Worm (Caenorhabditis elegans) whole organism, early embryonic: ENCODE measurements around the gene srh-220.

Experiments used
- B0310.2 ChIP-seq: sonication (generic microtip); optimal IDR thresholded peaks from 2 replicates; lab custom pipeline; 2016; ENCODE audit warnings: mild to moderate bottlenecking, missing genetic modification characterization, missing compliant biosample characterization
- F13C5.2 ChIP-seq: sonication (generic microtip); optimal IDR thresholded peaks from 2 replicates; lab custom pipeline; 2017; ENCODE audit warnings: mild to moderate bottlenecking, missing genetic modification characterization, inconsistent platforms, missing compliant biosample characterization
- aly-1 ChIP-seq: sonication (generic microtip); optimal IDR thresholded peaks from 2 replicates; lab custom pipeline; 2016; ENCODE audit warnings: missing genetic modification characterization, missing compliant biosample characterization
- ama-1 ChIP-seq: fragments of 150-350 bp; optimal IDR thresholded peaks from 2 replicates; lab custom pipeline; 2014
- ceh-13 ChIP-seq: fragments of 200-800 bp; sonication (Bioruptor generic); optimal IDR thresholded peaks from 2 replicates; lab custom pipeline; 2018; ENCODE audit warnings: mild to moderate bottlenecking, missing genetic modification characterization, missing compliant biosample characterization
- ceh-36 ChIP-seq: sonication (generic microtip); optimal IDR thresholded peaks from 2 replicates; lab custom pipeline; 2016; ENCODE audit warnings: missing genetic modification characterization, inconsistent platforms, missing compliant biosample characterization
- ets-7 ChIP-seq: sonication (generic microtip); optimal IDR thresholded peaks from 2 replicates; lab custom pipeline; 2016; ENCODE audit warnings: missing genotype, missing genetic modification characterization, missing compliant biosample characterization
- flt-1 ChIP-seq: fragments of 200-800 bp; sonication (Bioruptor generic); IDR thresholded peaks from 2 replicates; pipeline ENCODE4 v1.3.6; 2022; ENCODE audit warnings: missing genetic modification characterization, missing compliant biosample characterization
- hmbx-1 ChIP-seq: sonication (generic microtip); optimal IDR thresholded peaks from 2 replicates; lab custom pipeline; 2016; ENCODE audit warnings: mild to moderate bottlenecking, missing genetic modification characterization, missing compliant biosample characterization
- hmg-4 ChIP-seq: fragments of 200-800 bp; sonication (Bioruptor generic); optimal IDR thresholded peaks from 2 replicates; lab custom pipeline; 2018; ENCODE audit warnings: mild to moderate bottlenecking, missing genetic modification characterization, missing compliant biosample characterization
- hnd-1 ChIP-seq: sonication (generic microtip); optimal IDR thresholded peaks from 2 replicates; lab custom pipeline; 2016; ENCODE audit warnings: missing genetic modification characterization, missing compliant biosample characterization
- pes-1 ChIP-seq: fragments of 200-800 bp; sonication (Bioruptor generic); IDR thresholded peaks from 2 replicates; pipeline ENCODE4 v1.3.6; 2022; ENCODE audit warnings: missing genetic modification reagents, missing genetic modification characterization, missing compliant biosample characterization
- scrt-1 ChIP-seq: fragments of 200-800 bp; sonication (Bioruptor generic); IDR thresholded peaks from 2 replicates; pipeline ENCODE4 v1.3.6; 2022; ENCODE audit warnings: missing genetic modification characterization, missing compliant biosample characterization
- sea-1 ChIP-seq: fragments of 200-800 bp; sonication (Bioruptor generic); conservative IDR thresholded peaks from 2 replicates; pipeline ENCODE4 v1.3.6; 2022; ENCODE audit warnings: missing genetic modification characterization, missing compliant biosample characterization
- tbx-11 ChIP-seq: fragments of 200-800 bp; sonication (Bioruptor generic); IDR thresholded peaks from 2 replicates; pipeline ENCODE4 v1.3.6; 2022; ENCODE audit warnings: missing genetic modification characterization, missing compliant biosample characterization
- tbx-37 ChIP-seq: fragments of 200-800 bp; sonication (Bioruptor generic); conservative IDR thresholded peaks from 2 replicates; pipeline ENCODE4 v1.3.6; 2022; ENCODE audit warnings: missing genetic modification reagents, missing genetic modification characterization, missing compliant biosample characterization
- tra-4 ChIP-seq: sonication (generic microtip); optimal IDR thresholded peaks from 2 replicates; lab custom pipeline; 2017; ENCODE audit warnings: missing genetic modification characterization, missing compliant biosample characterization

srh-220 gene

ce11 chrIV:4008440-4008839 is 30.6 kb upstream of the srh-220 start:
- TF ChIP-seq tbx-37 (GFP tag; lab: Robert Waterston, UW) (no peak), ets-7 (tag; lab: Kevin White, UChicago) (no peak), hnd-1 (tag; lab: Kevin White, UChicago) (no peak), pes-1 (no peak), tra-4 (tag; lab: Kevin White, UChicago) (no peak), flt-1 (no peak), F13C5.2 (tag; lab: Kevin White, UChicago) (no peak), sea-1 (no peak), ama-1 (lab: Kevin White, UChicago) (no peak), ceh-36 (no peak), hmg-4 (GFP tag; lab: Kevin White, UChicago) (no peak), ceh-13 (GFP tag; lab: Kevin White, UChicago) (no peak), tbx-11 (GFP tag; lab: Robert Waterston, UW) (no peak), hmbx-1 (no peak), aly-1 (tag; lab: Kevin White, UChicago) (no peak), B0310.2 (tag; lab: Kevin White, UChicago) (no peak), scrt-1 (GFP tag; lab: Robert Waterston, UW) (no peak)

DNA sequence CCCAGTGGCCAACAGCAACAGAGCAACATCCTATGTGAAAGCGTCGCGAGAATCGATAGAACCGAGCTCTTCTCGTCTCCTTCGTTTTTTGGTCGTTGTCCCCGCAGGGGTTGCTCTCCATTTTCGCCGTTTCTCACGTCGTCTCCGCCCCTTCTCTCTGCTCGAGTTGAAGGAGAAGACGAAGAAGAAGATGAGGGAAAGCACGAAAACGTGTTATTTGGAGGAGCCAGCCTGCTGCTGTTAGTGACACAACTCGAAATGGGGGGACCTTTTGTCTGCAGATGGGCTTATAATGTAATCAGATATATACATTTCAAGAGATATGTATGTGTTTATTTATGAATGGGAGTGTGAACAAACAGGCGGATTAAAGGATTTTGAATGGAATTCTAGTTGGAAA is 29.9 kb upstream of the srh-220 start, which contains the start of gene W02C12.2:
Gene W02C12.2, minus strand, starts transcription at position 277 of the 400 bp plus-strand sequence.
- no peak for TF ChIP-seq sea-1
- no peak for TF ChIP-seq hnd-1 (tag; lab: Kevin White, UChicago)
- no peak for TF ChIP-seq scrt-1 (GFP tag; lab: Robert Waterston, UW)
- TF ChIP-seq pes-1, result no peak
- no peak for TF ChIP-seq ceh-36
- no peak for TF ChIP-seq flt-1
- TF ChIP-seq ama-1 (lab: Kevin White, UChicago), result no peak
- TF ChIP-seq aly-1 (tag; lab: Kevin White, UChicago), result no peak
- TF ChIP-seq B0310.2 (tag; lab: Kevin White, UChicago), result no peak
- TF ChIP-seq F13C5.2 (tag; lab: Kevin White, UChicago), result no peak
- no peak for TF ChIP-seq hmbx-1
- no peak for TF ChIP-seq ets-7 (tag; lab: Kevin White, UChicago)
- no peak for TF ChIP-seq hmg-4 (GFP tag; lab: Kevin White, UChicago)
- TF ChIP-seq tbx-37 (GFP tag; lab: Robert Waterston, UW), result no peak

DNA sequence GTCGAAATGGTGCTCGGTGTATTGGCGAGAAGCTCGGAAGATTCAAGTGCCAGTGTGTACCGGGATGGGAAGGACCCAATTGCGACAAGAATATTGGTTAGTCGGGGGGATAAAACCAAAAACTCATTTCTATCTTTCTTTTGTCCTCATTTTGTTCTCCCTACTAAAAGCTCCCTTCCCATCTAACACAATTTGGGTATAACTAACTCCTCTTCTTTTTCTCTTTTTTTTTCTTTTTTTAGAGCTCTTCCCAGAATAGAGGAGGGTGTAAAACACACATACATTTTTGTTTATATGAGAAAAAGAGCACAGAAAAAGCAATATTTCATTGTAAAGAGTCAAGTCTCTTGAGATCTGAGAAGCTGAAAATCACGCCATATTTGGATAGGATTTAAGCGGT is 27.4 kb upstream of the srh-220 start:
- TF ChIP-seq scrt-1 (GFP tag; lab: Robert Waterston, UW) (no peak), F13C5.2 (tag; lab: Kevin White, UChicago) (no peak), pes-1 (no peak), hmg-4 (GFP tag; lab: Kevin White, UChicago) (no peak), ets-7 (tag; lab: Kevin White, UChicago) (no peak), ceh-36 (no peak), flt-1 (no peak), tra-4 (tag; lab: Kevin White, UChicago) (no peak), ceh-13 (GFP tag; lab: Kevin White, UChicago) (no peak)

DNA sequence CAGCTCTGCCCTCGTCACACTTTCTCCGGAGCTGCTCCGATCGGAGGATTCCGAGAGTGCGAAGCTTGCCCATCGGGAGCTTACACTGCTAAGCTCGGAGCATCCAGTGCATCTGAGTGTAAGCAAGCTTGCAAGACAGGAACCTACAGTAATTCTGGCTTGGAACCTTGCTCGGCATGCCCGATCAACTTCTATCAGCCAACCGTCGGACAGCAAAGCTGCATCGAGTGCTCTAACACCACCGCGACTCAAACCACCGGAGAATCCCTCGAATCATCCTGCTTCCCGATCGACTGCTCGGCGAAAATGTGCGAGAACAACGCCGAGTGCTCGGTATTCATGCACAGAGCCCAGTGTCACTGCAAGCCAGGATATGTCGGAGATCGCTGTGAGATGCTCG is 26.4 kb upstream of the srh-220 start:
- TF ChIP-seq tbx-11 (GFP tag; lab: Robert Waterston, UW), result no peak
- no peak for TF ChIP-seq B0310.2 (tag; lab: Kevin White, UChicago)
- TF ChIP-seq tbx-37 (GFP tag; lab: Robert Waterston, UW), result no peak
- TF ChIP-seq flt-1, result no peak
- no peak for TF ChIP-seq F13C5.2 (tag; lab: Kevin White, UChicago)
- no peak for TF ChIP-seq hmbx-1
- no peak for TF ChIP-seq tra-4 (tag; lab: Kevin White, UChicago)
- TF ChIP-seq ceh-13 (GFP tag; lab: Kevin White, UChicago), result no peak
- no peak for TF ChIP-seq ceh-36
- TF ChIP-seq pes-1, result no peak
- TF ChIP-seq hmg-4 (GFP tag; lab: Kevin White, UChicago), result no peak
- TF ChIP-seq ama-1 (lab: Kevin White, UChicago), result no peak
- TF ChIP-seq aly-1 (tag; lab: Kevin White, UChicago), result no peak
- TF ChIP-seq ets-7 (tag; lab: Kevin White, UChicago), result no peak
- no peak for TF ChIP-seq hnd-1 (tag; lab: Kevin White, UChicago)
- no peak for TF ChIP-seq sea-1
- TF ChIP-seq scrt-1 (GFP tag; lab: Robert Waterston, UW), result no peak

DNA sequence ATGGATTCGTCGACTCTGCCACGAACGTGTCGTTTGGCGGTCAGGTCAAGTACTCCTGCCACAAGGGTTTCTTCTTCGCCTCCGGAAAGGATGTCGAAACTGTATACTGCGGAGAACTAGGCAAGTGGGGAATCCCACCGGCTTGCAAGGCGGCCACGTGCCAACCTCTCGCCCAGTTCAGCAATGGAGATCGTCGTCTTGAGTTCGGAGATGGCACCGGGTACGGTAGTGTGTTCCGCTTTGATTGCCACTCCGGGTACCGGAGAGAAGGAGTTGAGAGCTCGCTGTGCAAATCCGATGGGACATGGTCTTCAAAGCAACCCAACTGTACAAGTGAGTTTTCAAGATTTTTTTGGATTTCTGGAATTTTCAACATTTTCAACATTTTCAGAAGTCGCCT is 21.8 kb upstream of the srh-220 start:
- TF ChIP-seq ceh-13 (GFP tag; lab: Kevin White, UChicago) (no peak), flt-1 (no peak), F13C5.2 (tag; lab: Kevin White, UChicago) (no peak), scrt-1 (GFP tag; lab: Robert Waterston, UW) (no peak)

DNA sequence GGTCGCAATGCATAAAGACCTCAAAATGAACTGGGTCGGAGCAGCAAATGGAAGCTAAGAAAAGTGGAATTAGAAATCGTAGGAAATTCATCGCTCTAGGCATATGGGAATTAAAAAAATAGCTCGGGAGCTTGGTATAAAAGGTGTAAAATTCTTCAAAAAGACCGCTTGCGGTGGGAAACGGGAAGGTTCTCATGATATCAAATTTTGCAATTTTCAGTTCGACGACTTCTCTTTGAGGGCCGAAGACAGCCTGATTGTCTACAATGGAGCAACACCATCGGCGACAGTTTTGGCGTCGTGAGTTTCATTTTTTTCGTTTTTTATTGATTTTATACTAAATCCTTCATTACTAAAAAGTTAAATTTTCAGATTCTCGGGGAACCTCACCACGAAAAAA is 20.7 kb upstream of the srh-220 start, which contains the start of gene F47C12.8:
Gene F47C12.8, minus strand, starts transcription at position 101 of the 400 bp plus-strand sequence.
- no peak for TF ChIP-seq sea-1
- no peak for TF ChIP-seq ceh-13 (GFP tag; lab: Kevin White, UChicago)
- TF ChIP-seq F13C5.2 (tag; lab: Kevin White, UChicago), result no peak
- TF ChIP-seq ama-1 (lab: Kevin White, UChicago), result no peak
- no peak for TF ChIP-seq tra-4 (tag; lab: Kevin White, UChicago)
- no peak for TF ChIP-seq ets-7 (tag; lab: Kevin White, UChicago)
- TF ChIP-seq scrt-1 (GFP tag; lab: Robert Waterston, UW), result no peak
- TF ChIP-seq hmg-4 (GFP tag; lab: Kevin White, UChicago), result no peak
- TF ChIP-seq tbx-37 (GFP tag; lab: Robert Waterston, UW), result no peak
- no peak for TF ChIP-seq B0310.2 (tag; lab: Kevin White, UChicago)
- TF ChIP-seq flt-1, result no peak
- no peak for TF ChIP-seq ceh-36
- TF ChIP-seq aly-1 (tag; lab: Kevin White, UChicago), result no peak
- no peak for TF ChIP-seq hnd-1 (tag; lab: Kevin White, UChicago)
- TF ChIP-seq tbx-11 (GFP tag; lab: Robert Waterston, UW), result no peak

DNA sequence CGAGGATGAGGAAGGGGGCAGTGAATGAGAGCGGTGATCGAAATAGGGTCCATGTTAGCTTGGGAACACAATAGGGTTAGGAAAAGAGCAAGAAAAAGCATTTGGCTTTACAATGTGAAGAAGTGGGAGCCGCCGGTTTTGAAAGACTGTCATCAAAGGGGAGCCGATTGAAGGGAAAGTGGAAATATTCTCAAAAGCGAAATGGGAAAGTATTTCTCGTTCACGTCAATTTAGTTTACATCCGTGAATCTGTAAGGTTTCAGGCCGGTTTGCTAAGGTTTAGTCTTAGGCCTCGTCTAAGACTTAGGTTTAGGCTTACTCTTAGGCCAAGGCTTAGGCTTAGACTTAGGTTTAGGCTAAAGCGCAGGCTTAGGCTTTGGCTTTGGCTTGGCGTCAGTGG is 17.6 kb upstream of the srh-220 start, which contains the start of gene F47C12.7:
Gene F47C12.7, minus strand, starts transcription at position 101 of the 400 bp plus-strand sequence.
- TF ChIP-seq aly-1 (tag; lab: Kevin White, UChicago) (no peak), hmbx-1 (no peak)
